Fruit fly (Drosophila melanogaster): ENCODE results near the gene CG15347.

Gene CG15347

dm6 chrX:8464378-8465036, 3.8 kb upstream of the CG15347 start, which contains the start of gene Sptr:
Gene Sptr (minus strand): TSS chrX:8464438.
- TF ChIP-seq psq (optimal IDR thresholded peaks at IDR 0.05) (no peak), insv (optimal IDR thresholded peaks at IDR 0.05) (no peak), Myc (optimal IDR thresholded peaks at IDR 0.05) (no peak)

DNA sequence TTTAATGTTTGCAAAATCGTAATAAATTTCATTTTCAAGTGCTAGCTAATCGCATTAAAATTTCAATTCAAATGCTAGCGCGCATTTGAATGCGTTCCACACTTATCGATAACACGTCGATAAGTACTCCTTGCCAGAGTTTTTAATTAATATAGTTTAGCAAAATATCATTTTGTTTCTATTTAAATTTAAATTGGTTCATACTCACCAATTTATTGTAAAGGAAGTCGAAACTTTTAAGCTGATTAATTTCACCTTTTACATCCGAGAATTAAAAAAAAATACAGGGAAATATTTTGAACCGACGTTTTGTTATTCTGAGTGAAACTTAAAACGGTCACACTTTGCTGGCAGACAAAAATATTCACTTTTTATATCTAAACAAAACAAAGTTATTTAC, 449 bp upstream of the CG15347 start, which contains the start of gene Es2:
Gene Es2, plus strand, starts transcription at position 333 of the 400 bp plus-strand sequence.
- TF ChIP-seq insv (optimal IDR thresholded peaks at IDR 0.05) (no peak), Myc (optimal IDR thresholded peaks at IDR 0.05) (no peak), h (optimal IDR thresholded peaks at IDR 0.05) (no peak), Sin3A (optimal IDR thresholded peaks at IDR 0.05) (no peak), psq (optimal IDR thresholded peaks at IDR 0.05) (no peak), ttk (optimal IDR thresholded peaks at IDR 0.05) (no peak)

DNA sequence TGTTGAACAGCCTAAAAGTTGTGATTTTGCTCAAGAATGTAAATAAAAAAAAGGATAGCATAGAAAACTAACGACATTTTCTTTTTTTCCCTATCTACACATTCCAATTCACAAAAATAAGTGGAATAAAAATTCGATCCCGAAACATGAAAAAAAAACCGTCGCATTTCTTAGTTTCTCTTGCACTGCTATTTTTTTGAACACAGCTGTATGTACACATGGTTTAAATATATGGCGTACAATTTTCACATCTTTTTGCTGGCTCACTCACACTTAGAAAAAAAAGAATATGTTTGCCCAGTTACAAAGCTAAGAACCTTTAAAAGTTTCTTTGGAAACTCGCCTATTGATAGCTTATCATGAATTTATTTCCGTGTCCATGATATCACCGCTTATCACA, 466 bp downstream of the CG15347 start:
- TF ChIP-seq Sin3A (optimal IDR thresholded peaks at IDR 0.05) (no peak), ttk (optimal IDR thresholded peaks at IDR 0.05) (no peak), psq (optimal IDR thresholded peaks at IDR 0.05) (no peak), Myc (optimal IDR thresholded peaks at IDR 0.05) (no peak), h (optimal IDR thresholded peaks at IDR 0.05) (no peak), insv (optimal IDR thresholded peaks at IDR 0.05) (no peak)

- TF ChIP-seq Sin3A (optimal IDR thresholded peaks at IDR 0.05) (no peak), psq (optimal IDR thresholded peaks at IDR 0.05) (no peak), insv (optimal IDR thresholded peaks at IDR 0.05) (no peak), ttk (optimal IDR thresholded peaks at IDR 0.05) (no peak), Myc (optimal IDR thresholded peaks at IDR 0.05) (no peak), h (optimal IDR thresholded peaks at IDR 0.05) (no peak)
Observed at dm6 chrX:8459452-8460040, 1.2 kb downstream of the CG15347 start.

DNA sequence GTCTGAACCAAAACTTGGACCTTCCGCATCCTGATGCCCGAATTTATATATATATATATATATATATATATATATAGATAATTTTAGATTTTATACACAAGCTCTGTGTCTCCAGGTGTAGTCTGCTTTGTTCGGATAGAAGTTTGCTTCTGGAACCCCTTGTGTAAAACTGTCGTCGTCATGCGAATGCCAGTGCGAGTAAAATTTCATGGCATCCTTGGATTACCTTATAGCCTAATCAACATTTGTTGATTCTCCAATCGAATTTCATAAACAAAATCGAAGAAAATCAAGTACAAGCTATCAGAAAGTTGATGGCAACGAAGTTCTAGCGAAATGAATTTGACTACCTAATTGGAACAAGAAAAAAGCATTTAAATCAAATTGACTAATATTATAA, 3.2 kb downstream of the CG15347 start, which contains the start of gene CG32713:
Gene CG32713, minus strand, starts transcription at position 101 of the 400 bp plus-strand sequence.
- TF ChIP-seq Sin3A (optimal IDR thresholded peaks at IDR 0.05) (no peak), h (optimal IDR thresholded peaks at IDR 0.05) (no peak), ttk (optimal IDR thresholded peaks at IDR 0.05) (no peak), psq (optimal IDR thresholded peaks at IDR 0.05) (no peak), insv (optimal IDR thresholded peaks at IDR 0.05) (no peak), Myc (optimal IDR thresholded peaks at IDR 0.05) (no peak)

- no peak for TF ChIP-seq insv (optimal IDR thresholded peaks at IDR 0.05)
- TF ChIP-seq h (optimal IDR thresholded peaks at IDR 0.05) = no peak
- TF ChIP-seq Myc (optimal IDR thresholded peaks at IDR 0.05) = no peak
- TF ChIP-seq psq (optimal IDR thresholded peaks at IDR 0.05) = no peak
- no peak for TF ChIP-seq ttk (optimal IDR thresholded peaks at IDR 0.05)
- no peak for TF ChIP-seq Sin3A (optimal IDR thresholded peaks at IDR 0.05)
Observed at dm6 chrX:8455019-8455555, 5.6 kb downstream of the CG15347 start, which contains the start of gene org-1. Gene org-1 (minus strand): TSS chrX:8455069.

dm6 chrX:8452163-8452562, 8.5 kb downstream of the CG15347 start:
- TF ChIP-seq insv (optimal IDR thresholded peaks at IDR 0.05) = no peak
- TF ChIP-seq Myc (optimal IDR thresholded peaks at IDR 0.05) = no peak
- TF ChIP-seq psq (optimal IDR thresholded peaks at IDR 0.05) = no peak
- no peak for TF ChIP-seq ttk (optimal IDR thresholded peaks at IDR 0.05)
- no peak for TF ChIP-seq Sin3A (optimal IDR thresholded peaks at IDR 0.05)
- TF ChIP-seq h (optimal IDR thresholded peaks at IDR 0.05) = no peak

DNA sequence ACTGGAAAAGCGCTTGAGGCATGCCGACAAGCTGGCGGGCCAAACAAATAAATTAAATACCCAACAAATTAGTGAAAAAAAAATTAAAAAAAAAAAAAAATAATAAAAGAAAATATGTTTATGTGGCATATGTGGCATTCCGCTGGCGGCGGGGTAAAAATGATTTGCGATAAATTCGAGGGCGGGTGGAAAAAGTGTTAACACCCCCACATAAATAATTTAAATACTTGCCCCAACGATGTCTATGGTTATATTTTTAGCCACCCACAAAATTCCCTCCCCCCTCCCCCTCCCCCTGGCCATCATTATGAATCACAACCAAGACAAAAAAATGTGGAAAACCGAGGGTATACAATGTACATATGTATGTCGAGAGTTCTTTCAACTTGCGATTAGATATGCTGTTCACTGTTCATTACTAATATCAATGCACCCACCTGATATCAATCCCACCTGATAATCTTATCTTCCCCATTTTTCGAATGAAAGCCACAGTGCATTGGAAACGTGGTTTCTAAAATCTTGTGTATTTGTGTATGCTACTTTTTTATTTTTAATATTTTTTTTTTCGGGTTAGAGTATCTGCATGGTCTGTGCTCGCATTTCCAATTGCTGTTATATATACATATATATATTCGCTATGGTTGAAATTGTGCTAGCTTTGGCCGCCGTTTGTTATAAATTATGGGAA, 10.3 kb downstream of the CG15347 start:
- TF ChIP-seq insv (optimal IDR thresholded peaks at IDR 0.05) (no peak), Sin3A (optimal IDR thresholded peaks at IDR 0.05) (no peak), ttk (optimal IDR thresholded peaks at IDR 0.05) (no peak), psq (optimal IDR thresholded peaks at IDR 0.05) (no peak), Myc (optimal IDR thresholded peaks at IDR 0.05) (no peak), h (optimal IDR thresholded peaks at IDR 0.05) (no peak)

- no peak for TF ChIP-seq Myc (optimal IDR thresholded peaks at IDR 0.05)
- no peak for TF ChIP-seq insv (optimal IDR thresholded peaks at IDR 0.05)
Observed at dm6 chrX:8448171-8448570, 12.5 kb downstream of the CG15347 start.

- TF ChIP-seq insv (optimal IDR thresholded peaks at IDR 0.05) = no peak
Observed at dm6 chrX:8447166-8447565, 13.5 kb downstream of the CG15347 start.

dm6 chrX:8444883-8445572, 15.7 kb downstream of the CG15347 start:
- TF ChIP-seq ttk (optimal IDR thresholded peaks at IDR 0.05) = no peak
- TF ChIP-seq h (optimal IDR thresholded peaks at IDR 0.05) = no peak
- no peak for TF ChIP-seq Sin3A (optimal IDR thresholded peaks at IDR 0.05)

DNA sequence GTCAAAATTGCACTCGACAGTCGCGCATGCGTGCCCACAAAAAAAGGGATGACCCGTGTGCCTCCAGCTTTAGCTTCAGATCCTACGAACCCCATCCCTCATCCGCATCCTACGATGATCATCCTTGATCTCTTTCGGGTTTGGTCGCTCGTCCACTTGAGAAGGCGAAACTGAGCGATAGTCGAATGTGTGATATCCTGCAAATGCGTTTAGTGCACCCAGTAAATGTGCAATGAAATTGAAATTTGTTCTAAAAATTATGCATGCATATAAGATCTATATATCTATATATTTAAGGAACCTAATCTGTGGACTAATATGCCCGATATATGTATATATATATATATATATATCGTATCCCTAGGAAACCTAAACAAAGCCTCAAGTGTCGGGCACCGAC, 16.4 kb downstream of the CG15347 start:
- TF ChIP-seq insv (optimal IDR thresholded peaks at IDR 0.05) (no peak), Sin3A (optimal IDR thresholded peaks at IDR 0.05) (no peak), Myc (optimal IDR thresholded peaks at IDR 0.05) (no peak), h (optimal IDR thresholded peaks at IDR 0.05) (no peak), ttk (optimal IDR thresholded peaks at IDR 0.05) (no peak), psq (optimal IDR thresholded peaks at IDR 0.05) (no peak)
